Fruit fly (Drosophila melanogaster) whole organism, embryonic: ENCODE data around the gene CG15201.

ENCODE experiments used
- Bdp1 ChIP-seq: fragments of 200-800 bp; sonication (Bioruptor generic); optimal IDR thresholded peaks from 3 replicates; lab custom pipeline; 2016; ENCODE audit warnings: missing biosample characterization, missing genetic modification characterization
- C15 ChIP-seq: fragments of 200-800 bp; sonication (Bioruptor generic); IDR thresholded peaks from 3 replicates; pipeline ENCODE4 v1.3.6; 2022; ENCODE audit warnings: missing biosample characterization, missing genetic modification characterization
- CG12391 ChIP-seq: fragments of 200-800 bp; sonication (Bioruptor generic); optimal IDR thresholded peaks from 3 replicates; lab custom pipeline; 2018; ENCODE audit warnings: missing biosample characterization, mild to moderate bottlenecking, missing genetic modification characterization, moderate library complexity
- CG13296 ChIP-seq: fragments of 200-800 bp; sonication (Bioruptor generic); optimal IDR thresholded peaks from 3 replicates; lab custom pipeline; 2018; ENCODE audit warnings: missing biosample characterization, mild to moderate bottlenecking, missing genetic modification characterization
- CG17186 ChIP-seq: fragments of 200-800 bp; sonication (Bioruptor generic); optimal IDR thresholded peaks from 3 replicates; lab custom pipeline; 2017; ENCODE audit warnings: missing biosample characterization, missing genetic modification reagents, missing genetic modification characterization
- CG18764 ChIP-seq: fragments of 200-800 bp; sonication (Bioruptor generic); optimal IDR thresholded peaks from 3 replicates; lab custom pipeline; 2016; ENCODE audit warnings: missing biosample characterization, missing genetic modification characterization
- CG3065 ChIP-seq: fragments of 200-800 bp; sonication (Bioruptor generic); optimal IDR thresholded peaks from 2 replicates; lab custom pipeline; 2016; ENCODE audit warnings: missing biosample characterization, missing genetic modification characterization
- CG3163 ChIP-seq: fragments of 200-800 bp; sonication (Bioruptor generic); optimal IDR thresholded peaks from 3 replicates; lab custom pipeline; 2016; ENCODE audit warnings: missing biosample characterization, missing genetic modification characterization
- CG32532 ChIP-seq: fragments of 200-800 bp; sonication (Bioruptor generic); IDR thresholded peaks from 2 replicates; pipeline ENCODE4 v1.3.6; 2022; ENCODE audit warnings: missing biosample characterization, missing genetic modification characterization
- CG3281 ChIP-seq: fragments of 200-800 bp; sonication (Bioruptor generic); optimal IDR thresholded peaks from 3 replicates; lab custom pipeline; 2017; ENCODE audit warnings: missing biosample characterization, mild to moderate bottlenecking, missing genetic modification characterization
- CG34422 ChIP-seq: fragments of 200-800 bp; sonication (Bioruptor generic); IDR thresholded peaks from 3 replicates; pipeline ENCODE4 v1.3.6; 2022; ENCODE audit warnings: missing biosample characterization, missing genetic modification characterization
- CG4404 ChIP-seq: fragments of 200-800 bp; sonication (Bioruptor generic); IDR thresholded peaks from 2 replicates; pipeline ENCODE4 v1.3.6; 2022; ENCODE audit warnings: missing biosample characterization, missing genetic modification characterization
- CG4854 ChIP-seq: fragments of 200-800 bp; sonication (Bioruptor generic); optimal IDR thresholded peaks from 2 replicates; lab custom pipeline; 2016; ENCODE audit warnings: missing biosample characterization, missing genetic modification characterization, inconsistent platforms
- CG5245 ChIP-seq: fragments of 200-800 bp; sonication (Bioruptor generic); optimal IDR thresholded peaks from 3 replicates; lab custom pipeline; 2016; ENCODE audit warnings: missing biosample characterization, missing genetic modification characterization
- CG6175 ChIP-seq: fragments of 200-800 bp; sonication (Bioruptor generic); IDR thresholded peaks from 3 replicates; pipeline ENCODE4 v1.3.6; 2022; ENCODE audit warnings: missing biosample characterization, missing genetic modification characterization
- CG7271 ChIP-seq: fragments of 200-800 bp; sonication (Bioruptor generic); optimal IDR thresholded peaks from 2 replicates; lab custom pipeline; 2018; ENCODE audit warnings: missing biosample characterization, mild to moderate bottlenecking, missing genetic modification characterization, moderate library complexity
- CG7963 ChIP-seq: fragments of 200-800 bp; sonication (Bioruptor generic); IDR thresholded peaks from 3 replicates; pipeline ENCODE4 v1.3.6; 2022; ENCODE audit warnings: missing biosample characterization, missing genetic modification characterization; ENCODE audit not compliant: partially characterized antibody
- CG8089 ChIP-seq: fragments of 200-800 bp; sonication (Bioruptor generic); optimal IDR thresholded peaks from 3 replicates; lab custom pipeline; 2016; ENCODE audit warnings: missing biosample characterization, missing genetic modification characterization
- CG8765 ChIP-seq: fragments of 200-800 bp; sonication (Bioruptor generic); IDR thresholded peaks from 2 replicates; pipeline ENCODE4 v1.3.6; 2022; ENCODE audit warnings: missing biosample characterization, missing genetic modification characterization
- D19A ChIP-seq: fragments of 200-800 bp; optimal IDR thresholded peaks from 3 replicates; lab custom pipeline; 2019; ENCODE audit warnings: missing biosample characterization, mild to moderate bottlenecking, missing genetic modification characterization, moderate library complexity
- Doc3 ChIP-seq: fragments of 200-800 bp; sonication (Bioruptor generic); IDR thresholded peaks from 3 replicates; pipeline ENCODE4 v1.3.6; 2022; ENCODE audit warnings: missing biosample characterization, missing genetic modification characterization; ENCODE audit not compliant: partially characterized antibody
- Drgx ChIP-seq: fragments of 200-800 bp; sonication (Bioruptor generic); IDR thresholded peaks from 2 replicates; pipeline ENCODE4 v1.3.6; 2022; ENCODE audit warnings: missing biosample characterization, missing genetic modification characterization
- Gug ChIP-seq: fragments of 200-800 bp; sonication (Bioruptor generic); IDR thresholded peaks from 4 replicates; pipeline ENCODE4 v1.3.6; 2022; ENCODE audit warnings: missing biosample characterization, missing genetic modification characterization
- Hmr ChIP-seq: fragments of 200-800 bp; sonication (Bioruptor generic); optimal IDR thresholded peaks from 3 replicates; lab custom pipeline; 2017; ENCODE audit warnings: mild to moderate bottlenecking, missing biosample characterization, missing genetic modification reagents, missing genetic modification characterization
- Lim3 ChIP-seq: fragments of 200-800 bp; sonication (Bioruptor generic); IDR thresholded peaks from 2 replicates; pipeline ENCODE4 v1.3.6; 2022; ENCODE audit warnings: missing biosample characterization, missing genetic modification characterization
- Neu2 ChIP-seq: fragments of 200-800 bp; sonication (Bioruptor generic); optimal IDR thresholded peaks from 3 replicates; lab custom pipeline; 2016; ENCODE audit warnings: missing biosample characterization, missing genetic modification characterization, borderline replicate concordance
- Nf-YA ChIP-seq: fragments of 200-800 bp; sonication (Bioruptor generic); IDR thresholded peaks from 2 replicates; pipeline ENCODE4 v1.3.6; 2022; ENCODE audit warnings: missing biosample characterization, missing genetic modification characterization
- Nf-YB ChIP-seq: fragments of 200-800 bp; sonication (Bioruptor generic); optimal IDR thresholded peaks from 3 replicates; lab custom pipeline; 2019; ENCODE audit warnings: missing biosample characterization, mild to moderate bottlenecking, missing genetic modification characterization, moderate library complexity
- Poxn ChIP-seq: fragments of 200-800 bp; sonication (Bioruptor generic); IDR thresholded peaks from 2 replicates; pipeline ENCODE4 v1.3.6; 2022; ENCODE audit warnings: missing biosample characterization, missing genetic modification characterization
- Ravus ChIP-seq: fragments of 200-800 bp; sonication (Bioruptor generic); IDR thresholded peaks from 2 replicates; pipeline ENCODE4 v1.3.6; 2022; ENCODE audit warnings: missing biosample characterization, missing genetic modification characterization
- Taf1 ChIP-seq: fragments of 200-800 bp; sonication (Bioruptor generic); IDR thresholded peaks from 2 replicates; pipeline ENCODE4 v1.3.6; 2022; ENCODE audit warnings: missing biosample characterization, missing genetic modification characterization
- caup ChIP-seq: fragments of 200-800 bp; sonication (Bioruptor generic); optimal IDR thresholded peaks from 3 replicates; lab custom pipeline; 2017; ENCODE audit warnings: missing biosample characterization, mild to moderate bottlenecking, missing genetic modification characterization, moderate library complexity; ENCODE audit not compliant: severe bottlenecking
- crp ChIP-seq, 2 experiments: fragments of 200-800 bp; sonication (Bioruptor generic); optimal IDR thresholded peaks; 2 replicates in 1 of 2; 3 replicates in 1 of 2; lab custom pipeline; 2017; ENCODE audit warnings: missing biosample characterization in 2 of 2, missing genetic modification characterization in 2 of 2, mild to moderate bottlenecking in 1 of 2, moderate library complexity in 1 of 2
- cwo ChIP-seq: fragments of 200-800 bp; sonication (Bioruptor generic); optimal IDR thresholded peaks from 3 replicates; lab custom pipeline; 2017; ENCODE audit warnings: missing biosample characterization, missing genetic modification characterization, mild to moderate bottlenecking, moderate library complexity, missing genetic modification reagents
- gcm ChIP-seq: fragments of 200-800 bp; sonication (Bioruptor generic); optimal IDR thresholded peaks from 2 replicates; lab custom pipeline; 2019; ENCODE audit warnings: missing biosample characterization, mild to moderate bottlenecking, missing genetic modification characterization, moderate library complexity
- hth ChIP-seq: fragments of >200 bp; optimal IDR thresholded peaks from 2 replicates; lab custom pipeline; 2017; ENCODE audit warnings: inconsistent platforms
- ind ChIP-seq: fragments of 200-800 bp; sonication (Bioruptor generic); optimal IDR thresholded peaks from 3 replicates; lab custom pipeline; 2016; ENCODE audit warnings: missing biosample characterization, missing genetic modification characterization
- kah ChIP-seq: fragments of 200-800 bp; sonication (Bioruptor generic); optimal IDR thresholded peaks from 2 replicates; lab custom pipeline; 2018; ENCODE audit warnings: missing biosample characterization, mild to moderate bottlenecking, missing genetic modification characterization
- kni ChIP-seq: fragments of 200-800 bp; sonication (Bioruptor generic); optimal IDR thresholded peaks from 3 replicates; lab custom pipeline; 2017; ENCODE audit warnings: mild to moderate bottlenecking, missing biosample characterization, missing genetic modification reagents, missing genetic modification characterization
- mam ChIP-seq: fragments of 200-800 bp; sonication (Bioruptor generic); optimal IDR thresholded peaks from 3 replicates; lab custom pipeline; 2016; ENCODE audit warnings: missing biosample characterization, missing genetic modification characterization
- nerfin-2 ChIP-seq: fragments of 200-800 bp; sonication (Bioruptor generic); IDR thresholded peaks from 2 replicates; pipeline ENCODE4 v1.3.6; 2022; ENCODE audit warnings: missing biosample characterization, missing genetic modification characterization; ENCODE audit not compliant: partially characterized antibody
- phol ChIP-seq: fragments of 200-800 bp; sonication (Bioruptor generic); optimal IDR thresholded peaks from 3 replicates; lab custom pipeline; 2018; ENCODE audit warnings: missing biosample characterization, mild to moderate bottlenecking, missing genetic modification characterization, moderate library complexity
- pros ChIP-seq: fragments of 200-800 bp; sonication (Bioruptor generic); optimal IDR thresholded peaks from 3 replicates; lab custom pipeline; 2019; ENCODE audit warnings: missing biosample characterization, mild to moderate bottlenecking, missing genetic modification characterization, moderate library complexity
- row ChIP-seq: fragments of 200-800 bp; sonication (Bioruptor generic); IDR thresholded peaks from 3 replicates; pipeline ENCODE4 v1.3.6; 2022; ENCODE audit warnings: missing biosample characterization, missing genetic modification characterization
- run ChIP-seq: fragments of 200-800 bp; sonication (Bioruptor generic); optimal IDR thresholded peaks from 3 replicates; lab custom pipeline; 2018; ENCODE audit warnings: missing biosample characterization, mild to moderate bottlenecking, missing genetic modification characterization
- salm ChIP-seq: fragments of 200-800 bp; sonication (Bioruptor generic); optimal IDR thresholded peaks from 2 replicates; lab custom pipeline; 2018; ENCODE audit warnings: missing biosample characterization, mild to moderate bottlenecking, missing genetic modification characterization
- sens-2 ChIP-seq: fragments of 200-800 bp; sonication (Bioruptor generic); IDR thresholded peaks from 2 replicates; pipeline ENCODE4 v1.3.6; 2022; ENCODE audit warnings: missing biosample characterization, missing genetic modification characterization
- sima ChIP-seq: fragments of 200-800 bp; sonication (Bioruptor generic); optimal IDR thresholded peaks from 2 replicates; lab custom pipeline; 2016; ENCODE audit warnings: missing biosample characterization, missing genetic modification characterization
- stwl ChIP-seq: fragments of 200-800 bp; sonication (Bioruptor generic); optimal IDR thresholded peaks from 3 replicates; lab custom pipeline; 2018; ENCODE audit warnings: missing biosample characterization, mild to moderate bottlenecking, missing genetic modification characterization, moderate library complexity
- tin ChIP-seq: fragments of 200-800 bp; sonication (Bioruptor generic); optimal IDR thresholded peaks from 3 replicates; lab custom pipeline; 2016; ENCODE audit warnings: missing biosample characterization, missing genetic modification characterization

The CG15201 gene

dm6 chrX:11153826-11154510 is 10.0 kb downstream of the CG15201 start, which contains the start of the genes rtv and Dlic (continued):
- TF ChIP-seq pros (GFP tag; lab: Kevin White, UChicago) (no peak), Neu2 (GFP tag; lab: Kevin White, UChicago) (no peak), CG17186 (GFP tag; lab: Kevin White, UChicago) (no peak), tin (GFP tag; lab: Kevin White, UChicago) (peak; percentile 40), CG5245 (peak; percentile 32), Lim3 (GFP tag; lab: Robert Waterston, UW) (no peak), hth (lab: Kevin White, UChicago) (no peak), Nf-YB (no peak), Hmr (GFP tag; lab: Kevin White, UChicago) (peak; percentile 56), D19A (tag; lab: Kevin White, UChicago) (no peak), CG7271 (tag; lab: Kevin White, UChicago) (no peak), CG6175 (GFP tag; lab: Robert Waterston, UW) (no peak), CG7963 (GFP tag; lab: Robert Waterston, UW) (no peak; the same call in 2 of the 3 replicates), sima (GFP tag; lab: Kevin White, UChicago) (no peak), phol (tag; lab: Kevin White, UChicago) (peak; percentile 28), run (tag; lab: Kevin White, UChicago) (no peak), Nf-YA (GFP tag; lab: Robert Waterston, UW) (no peak), CG3163 (GFP tag; lab: Kevin White, UChicago) (no peak), C15 (no peak), kah (GFP tag; lab: Kevin White, UChicago) (no peak), ind (GFP tag; lab: Kevin White, UChicago) (peak; percentile 25), CG4404 (no peak), stwl (tag; lab: Kevin White, UChicago) (peak; percentile 49), CG3065 (GFP tag; lab: Kevin White, UChicago) (no peak), caup (GFP tag; lab: Kevin White, UChicago) (no peak), CG12391 (tag; lab: Kevin White, UChicago) (peak; percentile 41), Doc3 (peak; percentile 75), Drgx (GFP tag; lab: Robert Waterston, UW) (no peak), CG13296 (no peak), Gug (GFP tag; lab: Robert Waterston, UW) (0 out of 4 replicates have a peak, but pooled peaks have one; percentile 13), CG18764 (GFP tag; lab: Kevin White, UChicago) (no peak), CG8765 (GFP tag; lab: Robert Waterston, UW) (no peak), kni (GFP tag; lab: Kevin White, UChicago) (no peak), sens-2 (no peak), Bdp1 (no peak), CG3281 (no peak), cwo (GFP tag; lab: Kevin White, UChicago) (no peak), CG8089 (GFP tag; lab: Kevin White, UChicago) (no peak), mam (GFP tag; lab: Kevin White, UChicago) (peak; percentile 33), Poxn (GFP tag; lab: Robert Waterston, UW) (no peak), Taf1 (GFP tag; lab: Robert Waterston, UW) (no peak), CG4854 (GFP tag; lab: Kevin White, UChicago) (no peak), CG34422 (GFP tag; lab: Robert Waterston, UW) (no peak), row (GFP tag; lab: Robert Waterston, UW) (peak; percentile 46), gcm (GFP tag; lab: Kevin White, UChicago) (no peak), CG32532 (GFP tag; lab: Robert Waterston, UW) (peak; percentile 48; the same call in 1 of the 2 replicates), salm (tag; lab: Kevin White, UChicago) (no peak), Ravus (GFP tag; lab: Robert Waterston, UW) (no peak), crp (GFP tag; optimal IDR thresholded peaks at IDR 0.05; lab: Kevin White, UChicago) (no peak), nerfin-2 (GFP tag; lab: Robert Waterston, UW) (peak; percentile 54; the same call in 1 of the 2 replicates)
